Fruit fly (Drosophila melanogaster) whole organism, wandering third instar larva: ENCODE data around the gene Kap-alpha3.

ENCODE experiments used
- Abd-B ChIP-seq: fragments of >200 bp; optimal IDR thresholded peaks from 2 replicates; lab custom pipeline; 2017; ENCODE audit warnings: missing biosample characterization, missing genetic modification characterization
- CG32264 ChIP-seq: fragments of 200-800 bp; sonication (Bioruptor generic); optimal IDR thresholded peaks from 2 replicates; lab custom pipeline; 2016; ENCODE audit warnings: missing biosample characterization, missing genetic modification characterization
- CG9705 ChIP-seq: fragments of 200-800 bp; sonication (Bioruptor generic); optimal IDR thresholded peaks from 2 replicates; lab custom pipeline; 2018; ENCODE audit warnings: missing biosample characterization, mild to moderate bottlenecking, missing genetic modification characterization
- CrebA ChIP-seq: fragments of 200-800 bp; sonication (Bioruptor generic); optimal IDR thresholded peaks from 2 replicates; lab custom pipeline; 2016; ENCODE audit warnings: missing biosample characterization, mild to moderate bottlenecking, missing genetic modification characterization, borderline replicate concordance
- Dfd ChIP-seq: fragments of >200 bp; optimal IDR thresholded peaks from 2 replicates; lab custom pipeline; 2017; ENCODE audit warnings: missing biosample characterization, missing genetic modification characterization
- Dif ChIP-seq: fragments of 200-275, 200-300 bp; sonication (Bioruptor generic); optimal IDR thresholded peaks from 2 replicates; lab custom pipeline; 2018; ENCODE audit warnings: missing biosample characterization, missing genetic modification characterization; ENCODE audit not compliant: partially characterized antibody
- GATAd ChIP-seq: sonication (Bioruptor generic); optimal IDR thresholded peaks from 2 replicates; lab custom pipeline; 2016; ENCODE audit warnings: missing biosample characterization, missing genetic modification characterization
- HLH106 ChIP-seq: fragments of 200-800 bp; optimal IDR thresholded peaks from 3 replicates; lab custom pipeline; 2019; ENCODE audit warnings: missing biosample characterization, mild to moderate bottlenecking, missing genetic modification characterization, moderate library complexity
- Hnf4 ChIP-seq: fragments of 200-800 bp; sonication (Bioruptor generic); optimal IDR thresholded peaks from 2 replicates; lab custom pipeline; 2016; ENCODE audit warnings: missing biosample characterization, mild to moderate bottlenecking, missing genetic modification characterization
- Hr78 ChIP-seq: fragments of >200 bp; optimal IDR thresholded peaks from 2 replicates; lab custom pipeline; 2017; ENCODE audit warnings: missing biosample characterization, missing genetic modification characterization
- Hr83 ChIP-seq: fragments of 200-300 bp; sonication (Bioruptor generic); optimal IDR thresholded peaks from 2 replicates; lab custom pipeline; 2016; ENCODE audit warnings: missing biosample characterization, mild to moderate bottlenecking, missing genetic modification characterization, moderate library complexity; ENCODE audit not compliant: poor library complexity, severe bottlenecking
- Jra ChIP-seq: sonication (Bioruptor generic); optimal IDR thresholded peaks from 2 replicates; lab custom pipeline; 2016; ENCODE audit warnings: missing biosample characterization, missing genetic modification characterization
- Mio ChIP-seq: sonication (Bioruptor generic); optimal IDR thresholded peaks from 2 replicates; lab custom pipeline; 2016; ENCODE audit warnings: missing biosample characterization, missing genetic modification characterization
- Myc ChIP-seq: fragments of >200 bp; optimal IDR thresholded peaks from 2 replicates; lab custom pipeline; 2017
- N ChIP-seq: fragments of >200 bp; optimal IDR thresholded peaks from 2 replicates; lab custom pipeline; 2018; ENCODE audit warnings: missing biosample characterization, missing external identifiers, missing genetic modification characterization
- OdsH ChIP-seq: fragments of 200-800 bp; sonication (Bioruptor generic); optimal IDR thresholded peaks from 2 replicates; lab custom pipeline; 2016; ENCODE audit warnings: missing biosample characterization, mild to moderate bottlenecking, missing genetic modification characterization
- Rel ChIP-seq, 2 experiments: fragments of 200-800 bp; sonication (Bioruptor generic) in 1 of 2; optimal IDR thresholded peaks; 2 replicates in 1 of 2; 3 replicates in 1 of 2; lab custom pipeline; 2016 to 2019; ENCODE audit warnings: mild to moderate bottlenecking in 2 of 2, missing biosample characterization in 2 of 2, missing genetic modification characterization in 2 of 2, moderate library complexity in 1 of 2
- Sp1 ChIP-seq: fragments of 200-800 bp; sonication (Bioruptor generic); optimal IDR thresholded peaks from 3 replicates; lab custom pipeline; 2019; ENCODE audit warnings: missing biosample characterization, mild to moderate bottlenecking, missing genetic modification characterization, moderate library complexity
- Vsx2 ChIP-seq: fragments of 200-300, 225-300 bp; sonication (Bioruptor generic); optimal IDR thresholded peaks from 2 replicates; lab custom pipeline; 2018; ENCODE audit warnings: missing biosample characterization, missing genetic modification characterization; ENCODE audit not compliant: partially characterized antibody
- br ChIP-seq: fragments of 200-800 bp; sonication (Bioruptor generic); optimal IDR thresholded peaks from 2 replicates; lab custom pipeline; 2016; ENCODE audit warnings: missing biosample characterization, missing genetic modification characterization
- brk ChIP-seq: fragments of 200-800 bp; sonication (Bioruptor generic); optimal IDR thresholded peaks from 2 replicates; lab custom pipeline; 2016; ENCODE audit warnings: missing biosample characterization, mild to moderate bottlenecking, missing genetic modification characterization
- dl ChIP-seq, 2 experiments: fragments of 175-275, 200-275 bp in 1 of 2; fragments of 200-275 bp in 1 of 2; sonication (Bioruptor generic); optimal IDR thresholded peaks; lab custom pipeline; 2018; ENCODE audit warnings: mild to moderate bottlenecking in 2 of 2, missing biosample characterization in 2 of 2, missing genetic modification characterization in 2 of 2, moderate library complexity in 2 of 2; ENCODE audit not compliant: partially characterized antibody in 2 of 2, insufficient read depth in 1 of 2
- dmrt93B ChIP-seq: fragments of 200-800 bp; sonication (Bioruptor generic); optimal IDR thresholded peaks from 2 replicates; lab custom pipeline; 2018; ENCODE audit warnings: missing biosample characterization, mild to moderate bottlenecking, missing genetic modification characterization
- dsf ChIP-seq: sonication (Bioruptor generic); optimal IDR thresholded peaks from 2 replicates; lab custom pipeline; 2016; ENCODE audit warnings: missing biosample characterization, missing genetic modification characterization, borderline replicate concordance
- ey ChIP-seq: fragments of 200-800 bp; sonication (Bioruptor generic); optimal IDR thresholded peaks from 2 replicates; lab custom pipeline; 2016; ENCODE audit warnings: missing biosample characterization, missing genetic modification characterization
- foxo ChIP-seq, 2 experiments: fragments of 200-800 bp; sonication (Bioruptor generic); optimal IDR thresholded peaks; 2 replicates in 1 of 2; 3 replicates in 1 of 2; lab custom pipeline; 2016 to 2017; ENCODE audit warnings: missing biosample characterization in 2 of 2, missing genetic modification characterization in 2 of 2
- fru ChIP-seq: fragments of 200-800 bp; sonication (Bioruptor generic); optimal IDR thresholded peaks from 3 replicates; lab custom pipeline; 2016; ENCODE audit warnings: missing biosample characterization, mild to moderate bottlenecking, missing genetic modification characterization
- h ChIP-seq: fragments of 200-800 bp; sonication (Bioruptor generic); optimal IDR thresholded peaks from 3 replicates; lab custom pipeline; 2016; ENCODE audit warnings: missing biosample characterization, mild to moderate bottlenecking, missing genetic modification characterization
- jim ChIP-seq: fragments of 175-275, 200-325 bp; sonication (Bioruptor generic); optimal IDR thresholded peaks from 2 replicates; lab custom pipeline; 2016; ENCODE audit warnings: missing biosample characterization, mild to moderate bottlenecking, missing genetic modification characterization
- lola ChIP-seq: fragments of >200 bp; optimal IDR thresholded peaks from 2 replicates; lab custom pipeline; 2017; ENCODE audit warnings: missing biosample characterization, missing genetic modification characterization
- pan ChIP-seq: fragments of >200 bp; optimal IDR thresholded peaks from 2 replicates; lab custom pipeline; 2017
- psq ChIP-seq: fragments of 200-800 bp; sonication (Bioruptor generic); optimal IDR thresholded peaks from 3 replicates; lab custom pipeline; 2017; ENCODE audit warnings: missing biosample characterization, mild to moderate bottlenecking, missing genetic modification characterization, moderate library complexity
- rgr ChIP-seq: fragments of 200-800 bp; sonication (Bioruptor generic); optimal IDR thresholded peaks from 3 replicates; lab custom pipeline; 2016; ENCODE audit warnings: missing biosample characterization, mild to moderate bottlenecking, missing genetic modification characterization
- sage ChIP-seq: fragments of 200-800 bp; sonication (Bioruptor generic); optimal IDR thresholded peaks from 2 replicates; lab custom pipeline; 2016; ENCODE audit warnings: missing biosample characterization, mild to moderate bottlenecking, missing genetic modification characterization
- sv ChIP-seq: fragments of 200-800 bp; sonication (Bioruptor generic); optimal IDR thresholded peaks from 3 replicates; lab custom pipeline; 2016; ENCODE audit warnings: missing biosample characterization, missing genetic modification characterization
- tai ChIP-seq: sonication (Bioruptor generic); optimal IDR thresholded peaks from 2 replicates; lab custom pipeline; 2016; ENCODE audit warnings: missing biosample characterization, missing genetic modification characterization
- usp ChIP-seq: fragments of >200 bp; optimal IDR thresholded peaks from 2 replicates; lab custom pipeline; 2017; ENCODE audit warnings: missing biosample characterization, missing genetic modification characterization
- woc ChIP-seq: sonication (Bioruptor generic); optimal IDR thresholded peaks from 2 replicates; lab custom pipeline; 2016; ENCODE audit warnings: missing biosample characterization, mild to moderate bottlenecking, missing genetic modification characterization

Kap-alpha3 gene

dm6 chr3R:9551013-9551658 is 26.4 kb downstream of the Kap-alpha3 start (continued):
- TF ChIP-seq Vsx2 (GFP tag; lab: Kevin White, UChicago) = no peak
- no peak for TF ChIP-seq usp
- TF ChIP-seq Jra (GFP tag; lab: Kevin White, UChicago) = peak; percentile 59
- no peak for TF ChIP-seq Rel (GFP tag; optimal IDR thresholded peaks at IDR 0.05; lab: Kevin White, UChicago)
- TF ChIP-seq Rel (tag; optimal IDR thresholded peaks at IDR 0.05; lab: Kevin White, UChicago) = peak; percentile 73
- TF ChIP-seq Hr83 (GFP tag; lab: Kevin White, UChicago) = peak; percentile 94
- no peak for TF ChIP-seq Hr78 (GFP tag; lab: Kevin White, UChicago)
- peak; percentile 49 for TF ChIP-seq N (GFP tag; lab: Kevin White, UChicago)

- TF ChIP-seq fru (GFP tag; lab: Kevin White, UChicago) = no peak
- no peak for TF ChIP-seq foxo (GFP tag; optimal IDR thresholded peaks at IDR 0.05; lab: Kevin White, UChicago)
- TF ChIP-seq CrebA = no peak
- no peak for TF ChIP-seq usp
- peak; percentile 98 for TF ChIP-seq Vsx2 (GFP tag; lab: Kevin White, UChicago)
- TF ChIP-seq sv = no peak
- peak; percentile 24 for TF ChIP-seq brk (GFP tag; lab: Kevin White, UChicago)
- TF ChIP-seq OdsH (GFP tag; lab: Kevin White, UChicago) = peak; percentile 23
- TF ChIP-seq tai = no peak
- TF ChIP-seq br = peak; percentile 26
- no peak for TF ChIP-seq CG9705 (GFP tag; lab: Kevin White, UChicago)
- TF ChIP-seq dmrt93B (GFP tag; lab: Kevin White, UChicago) = no peak
- TF ChIP-seq Mio (GFP tag; lab: Kevin White, UChicago) = no peak
- peak; percentile 99 for TF ChIP-seq dl (GFP tag; optimal IDR thresholded peaks at IDR 0.05; lab: Kevin White, UChicago; ENCODE audit: insufficient read depth in 1 of 2, partially characterized antibody in 2 of 2)
- TF ChIP-seq Jra (GFP tag; lab: Kevin White, UChicago) = peak; percentile 31
- TF ChIP-seq psq = no peak
- TF ChIP-seq h = peak; percentile 30
- TF ChIP-seq jim (GFP tag; lab: Kevin White, UChicago) = no peak
- TF ChIP-seq rgr = peak; percentile 10
- no peak for TF ChIP-seq Hr78 (GFP tag; lab: Kevin White, UChicago)
- no peak for TF ChIP-seq woc (GFP tag; lab: Kevin White, UChicago)
- no peak for TF ChIP-seq Myc
- peak; percentile 56 for TF ChIP-seq N (GFP tag; lab: Kevin White, UChicago)
- TF ChIP-seq Sp1 (GFP tag; lab: Kevin White, UChicago) = no peak
- no peak for TF ChIP-seq HLH106
- no peak for TF ChIP-seq pan (lab: Kevin White, UChicago)
- TF ChIP-seq Dfd = no peak
- peak; percentile 70 for TF ChIP-seq Hnf4
- peak; percentile 91 for TF ChIP-seq Hr83 (GFP tag; lab: Kevin White, UChicago)
- peak; percentile 16 for TF ChIP-seq CG32264 (GFP tag; lab: Kevin White, UChicago)
- TF ChIP-seq Dif (GFP tag; lab: Kevin White, UChicago) = peak; percentile 100
- no peak for TF ChIP-seq GATAd (GFP tag; lab: Kevin White, UChicago)
- peak; percentile 66 for TF ChIP-seq sage (GFP tag; lab: Kevin White, UChicago)
- no peak for TF ChIP-seq dsf (GFP tag; lab: Kevin White, UChicago)
- no peak for TF ChIP-seq ey (GFP tag; lab: Kevin White, UChicago)
- peak; percentile 64 for TF ChIP-seq Rel (GFP tag; optimal IDR thresholded peaks at IDR 0.05; lab: Kevin White, UChicago)
- TF ChIP-seq Rel (tag; optimal IDR thresholded peaks at IDR 0.05; lab: Kevin White, UChicago) = no peak
- TF ChIP-seq lola (GFP tag; lab: Kevin White, UChicago) = no peak
- no peak for TF ChIP-seq Abd-B (GFP tag; lab: Kevin White, UChicago)
- TF ChIP-seq, all 38 proteins: peak for 15
These were observed 27.1 kb downstream of the Kap-alpha3 start for dm6 chr3R:9550265-9551012.
